Worm (Caenorhabditis elegans): ENCODE measurements around the gene cal-5.

DNA sequence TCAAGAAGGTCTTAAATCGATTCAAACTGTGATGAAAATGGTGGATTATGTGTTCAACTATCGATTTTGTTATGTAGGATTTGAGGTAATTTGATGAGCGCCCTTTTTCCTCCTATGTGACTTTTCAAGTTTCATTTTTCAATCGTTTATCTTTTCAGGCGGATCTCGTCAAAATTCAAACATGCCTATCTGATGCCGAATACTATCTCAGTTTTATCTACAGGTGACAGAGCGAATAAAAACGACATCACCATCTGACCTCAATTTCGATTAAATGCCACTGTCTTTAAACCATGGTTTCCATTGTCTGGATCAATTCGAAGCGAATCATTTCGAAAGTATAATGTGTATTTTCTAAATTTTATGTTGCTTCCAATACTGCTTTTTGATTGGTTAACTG is 16.0 kb downstream of the cal-5 start:
- TF ChIP-seq ztf-29 (GFP tag; IDR thresholded peaks at IDR 0.05) (no peak), T22C8.4 (GFP tag; IDR thresholded peaks at IDR 0.05) (no peak), cog-1 (tag; optimal IDR thresholded peaks at IDR 0.05) (no peak), ztf-23 (GFP tag; IDR thresholded peaks at IDR 0.05) (no peak), med-1 (GFP tag; optimal IDR thresholded peaks at IDR 0.05; ENCODE audit: insufficient read depth) (no peak), tab-1 (GFP tag; IDR thresholded peaks at IDR 0.05) (no peak), flt-1 (GFP tag; IDR thresholded peaks at IDR 0.05) (no peak), klf-2 (GFP tag; conservative IDR thresholded peaks at IDR 0.05) (no peak)
